Worm (Caenorhabditis elegans) whole organism, young adult: ENCODE measurements around the gene snf-12.

Experiments used
- B0261.1 ChIP-seq: sonication (generic microtip); optimal IDR thresholded peaks from 2 replicates; lab custom pipeline; 2016; ENCODE audit warnings: mild to moderate bottlenecking, missing genetic modification characterization, moderate library complexity, missing compliant biosample characterization
- B0336.3 ChIP-seq: fragments of 200-800 bp; sonication (Bioruptor generic); IDR thresholded peaks from 2 replicates; pipeline ENCODE4 v1.3.6; 2022; ENCODE audit warnings: missing genetic modification characterization, missing compliant biosample characterization
- D2030.7 ChIP-seq: fragments of 200-800 bp; sonication (Bioruptor generic); IDR thresholded peaks from 2 replicates; pipeline ENCODE4 v1.3.6; 2022; ENCODE audit warnings: missing genetic modification reagents, missing genetic modification characterization, missing compliant biosample characterization
- F10E7.11 ChIP-seq: sonication (generic microtip); optimal IDR thresholded peaks from 2 replicates; lab custom pipeline; 2017; ENCODE audit warnings: mild to moderate bottlenecking, missing genetic modification characterization, moderate library complexity, missing compliant biosample characterization
- F33H1.4 ChIP-seq: fragments of 200-800 bp; sonication (Bioruptor generic); IDR thresholded peaks from 2 replicates; pipeline ENCODE4 v1.3.6; 2022; ENCODE audit warnings: missing genetic modification reagents, missing genetic modification characterization, missing compliant biosample characterization
- F49E8.2 ChIP-seq: sonication (generic microtip); optimal IDR thresholded peaks from 3 replicates; lab custom pipeline; 2017; ENCODE audit warnings: missing genetic modification characterization, mild to moderate bottlenecking, missing compliant biosample characterization, antibody characterized with exemption, moderate library complexity; ENCODE audit not compliant: insufficient read depth
- F52B5.7 ChIP-seq: sonication (generic microtip); optimal IDR thresholded peaks from 2 replicates; lab custom pipeline; 2016; ENCODE audit warnings: mild to moderate bottlenecking, missing genetic modification characterization, missing compliant biosample characterization
- F57A8.1 ChIP-seq: fragments of 200-800 bp; sonication (Bioruptor generic); optimal IDR thresholded peaks from 2 replicates; lab custom pipeline; 2018; ENCODE audit warnings: mild to moderate bottlenecking, missing genetic modification characterization, moderate library complexity, missing compliant biosample characterization
- F57C9.4 ChIP-seq: sonication (generic microtip); optimal IDR thresholded peaks from 2 replicates; lab custom pipeline; 2017; ENCODE audit warnings: mild to moderate bottlenecking, missing genetic modification characterization, missing compliant biosample characterization
- K11D2.4 ChIP-seq: fragments of 200-800 bp; sonication (Bioruptor generic); IDR thresholded peaks from 2 replicates; pipeline ENCODE4 v1.3.6; 2022; ENCODE audit warnings: missing genetic modification reagents, missing genetic modification characterization, missing compliant biosample characterization
- T07F8.4 ChIP-seq: sonication (generic microtip); optimal IDR thresholded peaks from 2 replicates; lab custom pipeline; 2016; ENCODE audit warnings: mild to moderate bottlenecking, missing genetic modification characterization, moderate library complexity, missing compliant biosample characterization
- Y53G8AR.9 ChIP-seq: fragments of 200-800 bp; sonication (Bioruptor generic); conservative IDR thresholded peaks from 2 replicates; pipeline ENCODE4 v1.3.6; 2022; ENCODE audit warnings: missing genetic modification reagents, missing genetic modification characterization, missing compliant biosample characterization
- Y67H2A.10 ChIP-seq: fragments of 200-800 bp; sonication (Bioruptor generic); conservative IDR thresholded peaks from 2 replicates; pipeline ENCODE4 v1.3.6; 2022; ENCODE audit warnings: missing genetic modification reagents, missing genetic modification characterization, missing compliant biosample characterization
- ZK185.1 ChIP-seq: sonication (generic microtip); optimal IDR thresholded peaks from 2 replicates; lab custom pipeline; 2016; ENCODE audit warnings: mild to moderate bottlenecking, missing genetic modification characterization, missing compliant biosample characterization; ENCODE audit not compliant: poor library complexity, severe bottlenecking
- ama-1 ChIP-seq, 3 experiments: fragments of 150-350 bp in 1 of 3; sonication (generic microtip) in 2 of 3; optimal IDR thresholded peaks; 2 replicates each; lab custom pipeline; 2014 to 2018; ENCODE audit warnings: missing biosample characterization in 2 of 3, missing genetic modification characterization in 2 of 3, missing genetic modification reagents in 2 of 3
- aptf-2 ChIP-seq: fragments of 200-800 bp; sonication (Bioruptor generic); conservative IDR thresholded peaks from 2 replicates; pipeline ENCODE4 v1.3.6; 2022; ENCODE audit warnings: missing genetic modification reagents, missing genetic modification characterization, missing compliant biosample characterization
- atf-7 ChIP-seq: sonication (generic microtip); optimal IDR thresholded peaks from 2 replicates; lab custom pipeline; 2017; ENCODE audit warnings: mild to moderate bottlenecking, missing genetic modification characterization, missing compliant biosample characterization
- athp-1 ChIP-seq: sonication (generic microtip); optimal IDR thresholded peaks from 2 replicates; lab custom pipeline; 2017; ENCODE audit warnings: mild to moderate bottlenecking, missing genetic modification characterization, missing compliant biosample characterization
- bed-1 ChIP-seq: fragments of 200-800 bp; sonication (Bioruptor generic); IDR thresholded peaks from 2 replicates; pipeline ENCODE4 v1.3.6; 2022; ENCODE audit warnings: missing genetic modification reagents, missing genetic modification characterization, missing compliant biosample characterization
- ceh-27 ChIP-seq: fragments of 200-800 bp; sonication (Bioruptor generic); optimal IDR thresholded peaks from 2 replicates; lab custom pipeline; 2018; ENCODE audit warnings: mild to moderate bottlenecking, missing genetic modification characterization, moderate library complexity, missing compliant biosample characterization
- chd-7 ChIP-seq: sonication (generic microtip); optimal IDR thresholded peaks from 2 replicates; lab custom pipeline; 2016; ENCODE audit warnings: mild to moderate bottlenecking, missing genetic modification characterization, moderate library complexity, missing compliant biosample characterization
- die-1 ChIP-seq: sonication (generic microtip); optimal IDR thresholded peaks from 2 replicates; lab custom pipeline; 2016; ENCODE audit warnings: missing genotype, mild to moderate bottlenecking, missing genetic modification characterization, missing compliant biosample characterization
- hlh-26 ChIP-seq: fragments of 200-800 bp; sonication (Bioruptor generic); conservative IDR thresholded peaks from 2 replicates; pipeline ENCODE4 v1.3.6; 2022; ENCODE audit warnings: missing genetic modification reagents, missing genetic modification characterization, missing compliant biosample characterization
- hmg-1.2 ChIP-seq: fragments of 200-800 bp; sonication (Bioruptor generic); IDR thresholded peaks from 2 replicates; pipeline ENCODE4 v1.3.6; 2022; ENCODE audit warnings: missing genetic modification reagents, missing genetic modification characterization, missing compliant biosample characterization
- hsf-1 ChIP-seq: fragments of 200-800 bp; sonication (Bioruptor generic); IDR thresholded peaks from 2 replicates; pipeline ENCODE4 v1.3.6; 2022; ENCODE audit warnings: missing genetic modification reagents, missing genetic modification characterization, missing compliant biosample characterization
- let-607 ChIP-seq, 2 experiments: fragments of 200-800 bp in 1 of 2; sonication (Bioruptor generic) in 1 of 2; sonication (generic microtip) in 1 of 2; optimal IDR thresholded peaks; 2 replicates each; lab custom pipeline; 2016 to 2018; ENCODE audit warnings: mild to moderate bottlenecking in 2 of 2, missing compliant biosample characterization in 2 of 2, missing genetic modification characterization in 2 of 2, moderate library complexity in 2 of 2, missing genotype in 1 of 2
- lin-35 ChIP-seq, 3 experiments: fragments of 150-350 bp in 2 of 3; sonication (generic microtip) in 1 of 3; optimal IDR thresholded peaks; 2 replicates each; lab custom pipeline; 2014 to 2018; ENCODE audit warnings: missing biosample characterization in 3 of 3, missing genetic modification characterization in 3 of 3, missing genetic modification reagents in 3 of 3
- lin-40 ChIP-seq: sonication (generic microtip); optimal IDR thresholded peaks from 2 replicates; lab custom pipeline; 2016; ENCODE audit warnings: missing genetic modification characterization, mild to moderate bottlenecking, missing compliant biosample characterization, missing genotype, missing genetic modification reagents
- madf-10 ChIP-seq: sonication (generic microtip); optimal IDR thresholded peaks from 2 replicates; lab custom pipeline; 2016; ENCODE audit warnings: mild to moderate bottlenecking, missing genetic modification characterization, missing compliant biosample characterization
- madf-3 ChIP-seq: fragments of 200-800 bp; sonication (Bioruptor generic); IDR thresholded peaks from 2 replicates; pipeline ENCODE4 v1.3.6; 2022; ENCODE audit warnings: missing genetic modification reagents, missing genetic modification characterization, missing compliant biosample characterization
- madf-6 ChIP-seq: fragments of 200-800 bp; sonication (Bioruptor generic); IDR thresholded peaks from 2 replicates; pipeline ENCODE4 v1.3.6; 2022; ENCODE audit warnings: missing genetic modification reagents, missing genetic modification characterization, missing compliant biosample characterization
- mcd-1 ChIP-seq: fragments of 200-800 bp; sonication (Bioruptor generic); IDR thresholded peaks from 2 replicates; pipeline ENCODE4 v1.3.6; 2022; ENCODE audit warnings: missing genetic modification reagents, missing genetic modification characterization, missing compliant biosample characterization
- mes-4 ChIP-seq: sonication (generic microtip); optimal IDR thresholded peaks from 2 replicates; lab custom pipeline; 2016; ENCODE audit warnings: missing genotype, missing genetic modification characterization, missing compliant biosample characterization
- rec-8 ChIP-seq, 2 experiments: sonication (generic microtip); optimal IDR thresholded peaks; 2 replicates each; lab custom pipeline; 2016; ENCODE audit warnings: mild to moderate bottlenecking in 2 of 2, missing genetic modification characterization in 2 of 2, missing genetic modification reagents in 2 of 2, missing genotype in 2 of 2, missing biosample characterization in 1 of 2, missing compliant biosample characterization in 1 of 2, moderate library complexity in 1 of 2
- sea-2 ChIP-seq: fragments of 200-800 bp; sonication (Bioruptor generic); IDR thresholded peaks from 2 replicates; pipeline ENCODE4 v1.3.6; 2022; ENCODE audit warnings: missing genetic modification characterization, missing compliant biosample characterization
- snpc-3.4 ChIP-seq: sonication (generic microtip); optimal IDR thresholded peaks from 2 replicates; lab custom pipeline; 2017; ENCODE audit warnings: missing genetic modification characterization, mild to moderate bottlenecking, missing compliant biosample characterization, antibody characterized with exemption, moderate library complexity, missing genotype, missing genetic modification reagents
- sptf-2 ChIP-seq: fragments of 200-800 bp; sonication (Bioruptor generic); optimal IDR thresholded peaks from 2 replicates; lab custom pipeline; 2018; ENCODE audit warnings: mild to moderate bottlenecking, missing genetic modification characterization, missing compliant biosample characterization
- tbp1 ChIP-seq: fragments of 200-800 bp; sonication (Bioruptor generic); optimal IDR thresholded peaks from 2 replicates; lab custom pipeline; 2018; ENCODE audit warnings: mild to moderate bottlenecking, missing genetic modification characterization, missing compliant biosample characterization
- tbx-9 ChIP-seq: sonication (generic microtip); optimal IDR thresholded peaks from 2 replicates; lab custom pipeline; 2016; ENCODE audit warnings: borderline replicate concordance, missing genetic modification characterization, inconsistent platforms, missing compliant biosample characterization
- xnd-1 ChIP-seq: sonication (generic microtip); optimal IDR thresholded peaks from 2 replicates; lab custom pipeline; 2016; ENCODE audit warnings: missing genotype, missing genetic modification reagents, missing genetic modification characterization, missing compliant biosample characterization
- zfh-2 ChIP-seq: fragments of 200-800 bp; sonication (Bioruptor generic); conservative IDR thresholded peaks from 2 replicates; pipeline ENCODE4 v1.3.6; 2022; ENCODE audit warnings: missing genetic modification reagents, missing genetic modification characterization, missing compliant biosample characterization
- ztf-18 ChIP-seq: sonication (generic microtip); optimal IDR thresholded peaks from 2 replicates; lab custom pipeline; 2016; ENCODE audit warnings: missing genotype, mild to moderate bottlenecking, missing genetic modification characterization, missing compliant biosample characterization
- ztf-28 ChIP-seq: fragments of 200-800 bp; sonication (Bioruptor generic); IDR thresholded peaks from 2 replicates; pipeline ENCODE4 v1.3.6; 2022; ENCODE audit warnings: missing genetic modification reagents, missing genetic modification characterization, missing compliant biosample characterization
- ztf-3 ChIP-seq: fragments of 200-800 bp; sonication (Bioruptor generic); optimal IDR thresholded peaks from 2 replicates; lab custom pipeline; 2018; ENCODE audit warnings: mild to moderate bottlenecking, missing genetic modification characterization, missing compliant biosample characterization

Gene snf-12

ce11 chrX:9068075-9068474 lies 38.8 kb downstream of the snf-12 start:
- TF ChIP-seq snpc-3.4: no peak
- TF ChIP-seq B0261.1 (tag; lab: Kevin White, UChicago): no peak
- TF ChIP-seq ZK185.1 (tag; lab: Kevin White, UChicago): no peak
- no peak for TF ChIP-seq F57C9.4 (tag; lab: Kevin White, UChicago)
- no peak for TF ChIP-seq B0336.3 (GFP tag; lab: Robert Waterston, UW)
- TF ChIP-seq tbx-9: no peak
- TF ChIP-seq K11D2.4 (GFP tag; lab: Robert Waterston, UW): no peak
- TF ChIP-seq F49E8.2 (tag; lab: Kevin White, UChicago): no peak
- no peak for TF ChIP-seq die-1 (tag; lab: Kevin White, UChicago)
- no peak for TF ChIP-seq madf-6
- TF ChIP-seq hlh-26 (GFP tag; lab: Robert Waterston, UW): no peak
- TF ChIP-seq sea-2 (GFP tag; lab: Robert Waterston, UW): no peak
- TF ChIP-seq let-607 (tag; optimal IDR thresholded peaks at IDR 0.05; lab: Kevin White, UChicago): peak in 1 of 2 experiments; percentile 51
- no peak for TF ChIP-seq ztf-28 (GFP tag; lab: Robert Waterston, UW)
- no peak for TF ChIP-seq madf-10 (tag; lab: Kevin White, UChicago)
- no peak for TF ChIP-seq mes-4
- TF ChIP-seq ztf-3: no peak
- no peak for TF ChIP-seq bed-1 (GFP tag; lab: Robert Waterston, UW)
- TF ChIP-seq sptf-2: no peak
- TF ChIP-seq Y67H2A.10 (GFP tag; lab: Robert Waterston, UW): no peak
- no peak for TF ChIP-seq rec-8 (tag; optimal IDR thresholded peaks at IDR 0.05; lab: Kevin White, UChicago)
- TF ChIP-seq athp-1: no peak
- TF ChIP-seq lin-40: peak; percentile 22
- no peak for TF ChIP-seq F57A8.1 (GFP tag; lab: Kevin White, UChicago)
- TF ChIP-seq ama-1 (optimal IDR thresholded peaks at IDR 0.05; lab: Kevin White, UChicago): no peak
- no peak for TF ChIP-seq ama-1 (GFP tag; optimal IDR thresholded peaks at IDR 0.05; lab: Kevin White, UChicago)
- no peak for TF ChIP-seq madf-3 (GFP tag; lab: Robert Waterston, UW)
- no peak for TF ChIP-seq mcd-1 (GFP tag; lab: Robert Waterston, UW)
- TF ChIP-seq Y53G8AR.9 (GFP tag; lab: Robert Waterston, UW): no peak
- TF ChIP-seq xnd-1 (tag; lab: Kevin White, UChicago): no peak
- TF ChIP-seq ceh-27 (GFP tag; lab: Kevin White, UChicago): no peak
- TF ChIP-seq ztf-18: no peak
- TF ChIP-seq chd-7 (tag; lab: Kevin White, UChicago): peak; percentile 6
- no peak for TF ChIP-seq atf-7 (tag; lab: Kevin White, UChicago)
- TF ChIP-seq F33H1.4 (GFP tag; lab: Robert Waterston, UW): no peak
- TF ChIP-seq F10E7.11 (tag; lab: Kevin White, UChicago): no peak
- no peak for TF ChIP-seq F52B5.7 (tag; lab: Kevin White, UChicago)
- no peak for TF ChIP-seq lin-35 (GFP tag; optimal IDR thresholded peaks at IDR 0.05; lab: Kevin White, UChicago)
- TF ChIP-seq zfh-2: no peak
- TF ChIP-seq hmg-1.2 (GFP tag; lab: Robert Waterston, UW): peak; percentile 15; the same call in 1 of the 2 replicates
- no peak for TF ChIP-seq hsf-1 (GFP tag; lab: Robert Waterston, UW)
- TF ChIP-seq D2030.7: no peak
- TF ChIP-seq T07F8.4 (tag; lab: Kevin White, UChicago): no peak
- TF ChIP-seq tbp1: peak; percentile 8
- no peak for TF ChIP-seq aptf-2 (GFP tag; lab: Robert Waterston, UW)
